Worm (Caenorhabditis elegans) whole organism, early embryonic: Measurements from ENCODE around the gene pmk-3.

Experiments
- F13C5.2 ChIP-seq: sonication (generic microtip); optimal IDR thresholded peaks from 2 replicates; lab custom pipeline; 2017; ENCODE audit warnings: mild to moderate bottlenecking, missing genetic modification characterization, inconsistent platforms, missing compliant biosample characterization
- ama-1 ChIP-seq: fragments of 150-350 bp; optimal IDR thresholded peaks from 2 replicates; lab custom pipeline; 2014
- scrt-1 ChIP-seq: fragments of 200-800 bp; sonication (Bioruptor generic); IDR thresholded peaks from 2 replicates; pipeline ENCODE4 v1.3.6; 2022; ENCODE audit warnings: missing genetic modification characterization, missing compliant biosample characterization

DNA sequence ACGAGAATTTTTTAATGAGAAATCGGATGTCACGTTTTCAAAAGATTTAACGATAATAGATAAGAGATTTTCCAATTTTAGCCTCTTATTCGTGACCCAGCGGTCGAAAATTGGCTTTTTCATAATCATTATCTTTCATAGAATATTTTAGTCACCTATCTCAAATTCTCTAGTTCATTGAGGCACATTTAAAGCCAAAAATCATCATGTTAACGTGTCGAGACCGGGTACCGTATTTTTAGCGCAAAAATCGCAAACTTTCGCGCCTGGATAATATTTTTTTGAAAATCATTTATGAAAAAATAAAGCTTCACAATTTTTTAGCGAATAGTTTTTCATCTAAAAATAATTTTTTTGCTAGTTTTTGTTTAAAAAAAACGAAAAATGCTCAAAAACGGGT, 26.9 kb downstream of the pmk-3 start, which contains the start of gene B0218.7:
- TF ChIP-seq scrt-1 (GFP tag; lab: Robert Waterston, UW) (no peak), F13C5.2 (tag; lab: Kevin White, UChicago) (no peak), ama-1 (lab: Kevin White, UChicago) (no peak)
